Fruit fly (Drosophila melanogaster) whole organism, wandering third instar larva: ENCODE measurements around the gene CG33178.

Source experiments
- Abd-B ChIP-seq: fragments of >200 bp; optimal IDR thresholded peaks from 2 replicates; lab custom pipeline; 2017; ENCODE audit warnings: missing biosample characterization, missing genetic modification characterization
- CG32264 ChIP-seq: fragments of 200-800 bp; sonication (Bioruptor generic); optimal IDR thresholded peaks from 2 replicates; lab custom pipeline; 2016; ENCODE audit warnings: missing biosample characterization, missing genetic modification characterization
- CG9705 ChIP-seq: fragments of 200-800 bp; sonication (Bioruptor generic); optimal IDR thresholded peaks from 2 replicates; lab custom pipeline; 2018; ENCODE audit warnings: missing biosample characterization, mild to moderate bottlenecking, missing genetic modification characterization
- CrebA ChIP-seq: fragments of 200-800 bp; sonication (Bioruptor generic); optimal IDR thresholded peaks from 2 replicates; lab custom pipeline; 2016; ENCODE audit warnings: missing biosample characterization, mild to moderate bottlenecking, missing genetic modification characterization, borderline replicate concordance
- Dfd ChIP-seq: fragments of >200 bp; optimal IDR thresholded peaks from 2 replicates; lab custom pipeline; 2017; ENCODE audit warnings: missing biosample characterization, missing genetic modification characterization
- Dif ChIP-seq: fragments of 200-275, 200-300 bp; sonication (Bioruptor generic); optimal IDR thresholded peaks from 2 replicates; lab custom pipeline; 2018; ENCODE audit warnings: missing biosample characterization, missing genetic modification characterization; ENCODE audit not compliant: partially characterized antibody
- GATAd ChIP-seq: sonication (Bioruptor generic); optimal IDR thresholded peaks from 2 replicates; lab custom pipeline; 2016; ENCODE audit warnings: missing biosample characterization, missing genetic modification characterization
- HLH106 ChIP-seq: fragments of 200-800 bp; optimal IDR thresholded peaks from 3 replicates; lab custom pipeline; 2019; ENCODE audit warnings: missing biosample characterization, mild to moderate bottlenecking, missing genetic modification characterization, moderate library complexity
- Hnf4 ChIP-seq: fragments of 200-800 bp; sonication (Bioruptor generic); optimal IDR thresholded peaks from 2 replicates; lab custom pipeline; 2016; ENCODE audit warnings: missing biosample characterization, mild to moderate bottlenecking, missing genetic modification characterization
- Hr78 ChIP-seq: fragments of >200 bp; optimal IDR thresholded peaks from 2 replicates; lab custom pipeline; 2017; ENCODE audit warnings: missing biosample characterization, missing genetic modification characterization
- Hr83 ChIP-seq: fragments of 200-300 bp; sonication (Bioruptor generic); optimal IDR thresholded peaks from 2 replicates; lab custom pipeline; 2016; ENCODE audit warnings: missing biosample characterization, mild to moderate bottlenecking, missing genetic modification characterization, moderate library complexity; ENCODE audit not compliant: poor library complexity, severe bottlenecking
- Jra ChIP-seq: sonication (Bioruptor generic); optimal IDR thresholded peaks from 2 replicates; lab custom pipeline; 2016; ENCODE audit warnings: missing biosample characterization, missing genetic modification characterization
- Mio ChIP-seq: sonication (Bioruptor generic); optimal IDR thresholded peaks from 2 replicates; lab custom pipeline; 2016; ENCODE audit warnings: missing biosample characterization, missing genetic modification characterization
- Myc ChIP-seq: fragments of >200 bp; optimal IDR thresholded peaks from 2 replicates; lab custom pipeline; 2017
- N ChIP-seq: fragments of >200 bp; optimal IDR thresholded peaks from 2 replicates; lab custom pipeline; 2018; ENCODE audit warnings: missing biosample characterization, missing external identifiers, missing genetic modification characterization
- OdsH ChIP-seq: fragments of 200-800 bp; sonication (Bioruptor generic); optimal IDR thresholded peaks from 2 replicates; lab custom pipeline; 2016; ENCODE audit warnings: missing biosample characterization, mild to moderate bottlenecking, missing genetic modification characterization
- Rel ChIP-seq, 2 experiments: fragments of 200-800 bp; sonication (Bioruptor generic) in 1 of 2; optimal IDR thresholded peaks; 2 replicates in 1 of 2; 3 replicates in 1 of 2; lab custom pipeline; 2016 to 2019; ENCODE audit warnings: mild to moderate bottlenecking in 2 of 2, missing biosample characterization in 2 of 2, missing genetic modification characterization in 2 of 2, moderate library complexity in 1 of 2
- Sp1 ChIP-seq: fragments of 200-800 bp; sonication (Bioruptor generic); optimal IDR thresholded peaks from 3 replicates; lab custom pipeline; 2019; ENCODE audit warnings: missing biosample characterization, mild to moderate bottlenecking, missing genetic modification characterization, moderate library complexity
- Vsx2 ChIP-seq: fragments of 200-300, 225-300 bp; sonication (Bioruptor generic); optimal IDR thresholded peaks from 2 replicates; lab custom pipeline; 2018; ENCODE audit warnings: missing biosample characterization, missing genetic modification characterization; ENCODE audit not compliant: partially characterized antibody
- br ChIP-seq: fragments of 200-800 bp; sonication (Bioruptor generic); optimal IDR thresholded peaks from 2 replicates; lab custom pipeline; 2016; ENCODE audit warnings: missing biosample characterization, missing genetic modification characterization
- brk ChIP-seq: fragments of 200-800 bp; sonication (Bioruptor generic); optimal IDR thresholded peaks from 2 replicates; lab custom pipeline; 2016; ENCODE audit warnings: missing biosample characterization, mild to moderate bottlenecking, missing genetic modification characterization
- dl ChIP-seq, 2 experiments: fragments of 175-275, 200-275 bp in 1 of 2; fragments of 200-275 bp in 1 of 2; sonication (Bioruptor generic); optimal IDR thresholded peaks; lab custom pipeline; 2018; ENCODE audit warnings: mild to moderate bottlenecking in 2 of 2, missing biosample characterization in 2 of 2, missing genetic modification characterization in 2 of 2, moderate library complexity in 2 of 2; ENCODE audit not compliant: partially characterized antibody in 2 of 2, insufficient read depth in 1 of 2
- dmrt93B ChIP-seq: fragments of 200-800 bp; sonication (Bioruptor generic); optimal IDR thresholded peaks from 2 replicates; lab custom pipeline; 2018; ENCODE audit warnings: missing biosample characterization, mild to moderate bottlenecking, missing genetic modification characterization
- dsf ChIP-seq: sonication (Bioruptor generic); optimal IDR thresholded peaks from 2 replicates; lab custom pipeline; 2016; ENCODE audit warnings: missing biosample characterization, missing genetic modification characterization, borderline replicate concordance
- ey ChIP-seq: fragments of 200-800 bp; sonication (Bioruptor generic); optimal IDR thresholded peaks from 2 replicates; lab custom pipeline; 2016; ENCODE audit warnings: missing biosample characterization, missing genetic modification characterization
- foxo ChIP-seq, 2 experiments: fragments of 200-800 bp; sonication (Bioruptor generic); optimal IDR thresholded peaks; 2 replicates in 1 of 2; 3 replicates in 1 of 2; lab custom pipeline; 2016 to 2017; ENCODE audit warnings: missing biosample characterization in 2 of 2, missing genetic modification characterization in 2 of 2
- fru ChIP-seq: fragments of 200-800 bp; sonication (Bioruptor generic); optimal IDR thresholded peaks from 3 replicates; lab custom pipeline; 2016; ENCODE audit warnings: missing biosample characterization, mild to moderate bottlenecking, missing genetic modification characterization
- h ChIP-seq: fragments of 200-800 bp; sonication (Bioruptor generic); optimal IDR thresholded peaks from 3 replicates; lab custom pipeline; 2016; ENCODE audit warnings: missing biosample characterization, mild to moderate bottlenecking, missing genetic modification characterization
- jim ChIP-seq: fragments of 175-275, 200-325 bp; sonication (Bioruptor generic); optimal IDR thresholded peaks from 2 replicates; lab custom pipeline; 2016; ENCODE audit warnings: missing biosample characterization, mild to moderate bottlenecking, missing genetic modification characterization
- lola ChIP-seq: fragments of >200 bp; optimal IDR thresholded peaks from 2 replicates; lab custom pipeline; 2017; ENCODE audit warnings: missing biosample characterization, missing genetic modification characterization
- pan ChIP-seq: fragments of >200 bp; optimal IDR thresholded peaks from 2 replicates; lab custom pipeline; 2017
- psq ChIP-seq: fragments of 200-800 bp; sonication (Bioruptor generic); optimal IDR thresholded peaks from 3 replicates; lab custom pipeline; 2017; ENCODE audit warnings: missing biosample characterization, mild to moderate bottlenecking, missing genetic modification characterization, moderate library complexity
- rgr ChIP-seq: fragments of 200-800 bp; sonication (Bioruptor generic); optimal IDR thresholded peaks from 3 replicates; lab custom pipeline; 2016; ENCODE audit warnings: missing biosample characterization, mild to moderate bottlenecking, missing genetic modification characterization
- sage ChIP-seq: fragments of 200-800 bp; sonication (Bioruptor generic); optimal IDR thresholded peaks from 2 replicates; lab custom pipeline; 2016; ENCODE audit warnings: missing biosample characterization, mild to moderate bottlenecking, missing genetic modification characterization
- sv ChIP-seq: fragments of 200-800 bp; sonication (Bioruptor generic); optimal IDR thresholded peaks from 3 replicates; lab custom pipeline; 2016; ENCODE audit warnings: missing biosample characterization, missing genetic modification characterization
- tai ChIP-seq: sonication (Bioruptor generic); optimal IDR thresholded peaks from 2 replicates; lab custom pipeline; 2016; ENCODE audit warnings: missing biosample characterization, missing genetic modification characterization
- usp ChIP-seq: fragments of >200 bp; optimal IDR thresholded peaks from 2 replicates; lab custom pipeline; 2017; ENCODE audit warnings: missing biosample characterization, missing genetic modification characterization
- woc ChIP-seq: sonication (Bioruptor generic); optimal IDR thresholded peaks from 2 replicates; lab custom pipeline; 2016; ENCODE audit warnings: missing biosample characterization, mild to moderate bottlenecking, missing genetic modification characterization

Gene CG33178

dm6 chrX:15080780-15081402 is 1.7 kb upstream of the CG33178 start, which contains the start of gene CG33177:
Gene CG33177, plus strand, starts transcription at chrX:15081367.
- TF ChIP-seq h (GFP tag; lab: Kevin White, UChicago) (peak; percentile 7), Dif (GFP tag; lab: Kevin White, UChicago) (no peak), fru (GFP tag; lab: Kevin White, UChicago) (peak; percentile 39), foxo (GFP tag; optimal IDR thresholded peaks at IDR 0.05; lab: Kevin White, UChicago) (peak in 1 of 2 experiments; percentile 38), Hr78 (GFP tag; lab: Kevin White, UChicago) (no peak), ey (GFP tag; lab: Kevin White, UChicago) (no peak), Dfd (GFP tag; lab: Kevin White, UChicago) (no peak), dl (GFP tag; optimal IDR thresholded peaks at IDR 0.05; lab: Kevin White, UChicago; ENCODE audit: insufficient read depth in 1 of 2, partially characterized antibody in 2 of 2) (no peak), dsf (GFP tag; lab: Kevin White, UChicago) (no peak), CG9705 (GFP tag; lab: Kevin White, UChicago) (peak; percentile 20), usp (no peak), Jra (GFP tag; lab: Kevin White, UChicago) (no peak), jim (GFP tag; lab: Kevin White, UChicago) (no peak), HLH106 (tag; lab: Kevin White, UChicago) (peak; percentile 16), tai (GFP tag; lab: Kevin White, UChicago) (peak; percentile 35), N (no peak), rgr (GFP tag; lab: Kevin White, UChicago) (peak; percentile 3), psq (GFP tag; lab: Kevin White, UChicago) (no peak), brk (no peak), Sp1 (GFP tag; lab: Kevin White, UChicago) (no peak), Hr83 (no peak), CG32264 (GFP tag; lab: Kevin White, UChicago) (no peak), Vsx2 (GFP tag; lab: Kevin White, UChicago) (no peak), OdsH (GFP tag; lab: Kevin White, UChicago) (no peak), GATAd (GFP tag; lab: Kevin White, UChicago) (no peak), dmrt93B (GFP tag; lab: Kevin White, UChicago) (no peak), sage (GFP tag; lab: Kevin White, UChicago) (no peak), Abd-B (GFP tag; lab: Kevin White, UChicago) (no peak), br (no peak), Hnf4 (GFP tag; lab: Kevin White, UChicago) (peak; percentile 36), woc (GFP tag; lab: Kevin White, UChicago) (no peak), lola (GFP tag; lab: Kevin White, UChicago) (no peak), pan (lab: Kevin White, UChicago) (no peak), sv (GFP tag; lab: Kevin White, UChicago) (no peak), Mio (no peak), Myc (lab: Kevin White, UChicago) (no peak), Rel (GFP tag; optimal IDR thresholded peaks at IDR 0.05; lab: Kevin White, UChicago) (no peak), Rel (tag; optimal IDR thresholded peaks at IDR 0.05; lab: Kevin White, UChicago) (no peak), CrebA (GFP tag; lab: Kevin White, UChicago) (no peak)
- TF ChIP-seq, all 38 proteins: peak for 8

- TF ChIP-seq Dfd (GFP tag; lab: Kevin White, UChicago) (peak; percentile 7), Sp1 (GFP tag; lab: Kevin White, UChicago) (peak; percentile 81), h (GFP tag; lab: Kevin White, UChicago) (peak; percentile 84), Vsx2 (GFP tag; lab: Kevin White, UChicago) (no peak), fru (GFP tag; lab: Kevin White, UChicago) (peak; percentile 83), pan (lab: Kevin White, UChicago) (no peak), rgr (GFP tag; lab: Kevin White, UChicago) (peak; percentile 76), br (peak; percentile 70), N (no peak), HLH106 (tag; lab: Kevin White, UChicago) (peak; percentile 85), Hr83 (peak; percentile 47), dmrt93B (GFP tag; lab: Kevin White, UChicago) (peak; percentile 75), CrebA (GFP tag; lab: Kevin White, UChicago) (no peak), Hnf4 (GFP tag; lab: Kevin White, UChicago) (peak; percentile 73), Myc (lab: Kevin White, UChicago) (peak; percentile 57), OdsH (GFP tag; lab: Kevin White, UChicago) (peak; percentile 73), psq (GFP tag; lab: Kevin White, UChicago) (peak; percentile 75), brk (peak; percentile 74), foxo (GFP tag; optimal IDR thresholded peaks at IDR 0.05; lab: Kevin White, UChicago) (peak in 1 of 2 experiments; percentile 86), Hr78 (GFP tag; lab: Kevin White, UChicago) (no peak), sage (GFP tag; lab: Kevin White, UChicago) (peak; percentile 20), Mio (no peak), Rel (GFP tag; optimal IDR thresholded peaks at IDR 0.05; lab: Kevin White, UChicago) (no peak), Rel (tag; optimal IDR thresholded peaks at IDR 0.05; lab: Kevin White, UChicago) (peak; percentile 51), dsf (GFP tag; lab: Kevin White, UChicago) (peak; percentile 70), Dif (GFP tag; lab: Kevin White, UChicago) (no peak), GATAd (GFP tag; lab: Kevin White, UChicago) (peak; percentile 31), ey (GFP tag; lab: Kevin White, UChicago) (peak; percentile 75), tai (GFP tag; lab: Kevin White, UChicago) (peak; percentile 82), dl (GFP tag; optimal IDR thresholded peaks at IDR 0.05; lab: Kevin White, UChicago; ENCODE audit: insufficient read depth in 1 of 2, partially characterized antibody in 2 of 2) (no peak), usp (no peak), woc (GFP tag; lab: Kevin White, UChicago) (peak; percentile 83), CG32264 (GFP tag; lab: Kevin White, UChicago) (peak; percentile 3), jim (GFP tag; lab: Kevin White, UChicago) (no peak), Jra (GFP tag; lab: Kevin White, UChicago) (peak; percentile 77), CG9705 (GFP tag; lab: Kevin White, UChicago) (peak; percentile 70), lola (GFP tag; lab: Kevin White, UChicago) (no peak), Abd-B (GFP tag; lab: Kevin White, UChicago) (no peak), sv (GFP tag; lab: Kevin White, UChicago) (peak; percentile 81)
Measured at dm6 chrX:15084580-15085138, 2.0 kb downstream of the CG33178 start, which contains the start of gene Cox17. Gene Cox17, minus strand, starts transcription at chrX:15084699.
